Worm (Caenorhabditis elegans) whole organism, young adult: ENCODE measurements around the gene srb-17.

Experiments
- B0035.1 ChIP-seq: sonication (generic microtip); optimal IDR thresholded peaks from 2 replicates; lab custom pipeline; 2016; ENCODE audit warnings: missing genetic modification characterization, mild to moderate bottlenecking, missing compliant biosample characterization, missing genotype, missing genetic modification reagents
- B0336.3 ChIP-seq: fragments of 200-800 bp; sonication (Bioruptor generic); IDR thresholded peaks from 2 replicates; pipeline ENCODE4 v1.3.6; 2022; ENCODE audit warnings: missing genetic modification characterization, missing compliant biosample characterization
- C06A6.2 ChIP-seq: fragments of 200-800 bp; sonication (Bioruptor generic); conservative IDR thresholded peaks from 2 replicates; pipeline ENCODE4 v1.3.6; 2022; ENCODE audit warnings: missing genetic modification characterization, missing compliant biosample characterization
- D2030.7 ChIP-seq: fragments of 200-800 bp; sonication (Bioruptor generic); IDR thresholded peaks from 2 replicates; pipeline ENCODE4 v1.3.6; 2022; ENCODE audit warnings: missing genetic modification reagents, missing genetic modification characterization, missing compliant biosample characterization
- F10E7.11 ChIP-seq: sonication (generic microtip); optimal IDR thresholded peaks from 2 replicates; lab custom pipeline; 2017; ENCODE audit warnings: mild to moderate bottlenecking, missing genetic modification characterization, moderate library complexity, missing compliant biosample characterization
- F33H1.4 ChIP-seq: fragments of 200-800 bp; sonication (Bioruptor generic); IDR thresholded peaks from 2 replicates; pipeline ENCODE4 v1.3.6; 2022; ENCODE audit warnings: missing genetic modification reagents, missing genetic modification characterization, missing compliant biosample characterization
- F37B4.10 ChIP-seq: fragments of 200-800 bp; sonication (Bioruptor generic); IDR thresholded peaks from 2 replicates; pipeline ENCODE4 v1.3.6; 2022; ENCODE audit warnings: missing genetic modification characterization, missing compliant biosample characterization
- F52B5.7 ChIP-seq: sonication (generic microtip); optimal IDR thresholded peaks from 2 replicates; lab custom pipeline; 2016; ENCODE audit warnings: mild to moderate bottlenecking, missing genetic modification characterization, missing compliant biosample characterization
- F55B11.4 ChIP-seq: sonication (generic microtip); optimal IDR thresholded peaks from 2 replicates; lab custom pipeline; 2016; ENCODE audit warnings: missing compliant biosample characterization, missing genetic modification characterization, borderline replicate concordance; ENCODE audit not compliant: insufficient read depth
- F57A8.1 ChIP-seq: fragments of 200-800 bp; sonication (Bioruptor generic); optimal IDR thresholded peaks from 2 replicates; lab custom pipeline; 2018; ENCODE audit warnings: mild to moderate bottlenecking, missing genetic modification characterization, moderate library complexity, missing compliant biosample characterization
- K11D2.4 ChIP-seq: fragments of 200-800 bp; sonication (Bioruptor generic); IDR thresholded peaks from 2 replicates; pipeline ENCODE4 v1.3.6; 2022; ENCODE audit warnings: missing genetic modification reagents, missing genetic modification characterization, missing compliant biosample characterization
- akir-1 ChIP-seq: fragments of 200-800 bp; sonication (Bioruptor generic); optimal IDR thresholded peaks from 2 replicates; lab custom pipeline; 2018; ENCODE audit warnings: mild to moderate bottlenecking, missing genetic modification characterization, moderate library complexity, missing compliant biosample characterization
- attf-3 ChIP-seq: fragments of 200-800 bp; sonication (Bioruptor generic); conservative IDR thresholded peaks from 2 replicates; pipeline ENCODE4 v1.3.6; 2022; ENCODE audit warnings: missing genetic modification reagents, missing genetic modification characterization, missing compliant biosample characterization
- bed-1 ChIP-seq: fragments of 200-800 bp; sonication (Bioruptor generic); IDR thresholded peaks from 2 replicates; pipeline ENCODE4 v1.3.6; 2022; ENCODE audit warnings: missing genetic modification reagents, missing genetic modification characterization, missing compliant biosample characterization
- cebp-1 ChIP-seq, 2 experiments: fragments of 200-800 bp in 1 of 2; sonication (Bioruptor generic) in 1 of 2; sonication (generic microtip) in 1 of 2; IDR thresholded peaks in 1 of 2; optimal IDR thresholded peaks in 1 of 2; 2 replicates each; pipeline versions ENCODE4 v1.3.6 to Lab custom; 2017 to 2022; ENCODE audit warnings: missing compliant biosample characterization in 2 of 2, missing genetic modification characterization in 2 of 2, mild to moderate bottlenecking in 1 of 2, missing genetic modification reagents in 1 of 2, moderate library complexity in 1 of 2
- cebp-2 ChIP-seq: fragments of 200-800 bp; sonication (Bioruptor generic); IDR thresholded peaks from 2 replicates; pipeline ENCODE4 v1.3.6; 2022; ENCODE audit warnings: missing genetic modification characterization, missing compliant biosample characterization
- ceh-27 ChIP-seq: fragments of 200-800 bp; sonication (Bioruptor generic); optimal IDR thresholded peaks from 2 replicates; lab custom pipeline; 2018; ENCODE audit warnings: mild to moderate bottlenecking, missing genetic modification characterization, moderate library complexity, missing compliant biosample characterization
- ceh-40 ChIP-seq: fragments of 200-800 bp; sonication (Bioruptor generic); IDR thresholded peaks from 2 replicates; pipeline ENCODE4 v1.3.6; 2022; ENCODE audit warnings: missing genetic modification characterization, missing compliant biosample characterization
- ceh-58 ChIP-seq: fragments of 200-800 bp; sonication (Bioruptor generic); IDR thresholded peaks from 2 replicates; pipeline ENCODE4 v1.3.6; 2022; ENCODE audit warnings: missing genetic modification characterization, missing compliant biosample characterization
- chd-7 ChIP-seq: sonication (generic microtip); optimal IDR thresholded peaks from 2 replicates; lab custom pipeline; 2016; ENCODE audit warnings: mild to moderate bottlenecking, missing genetic modification characterization, moderate library complexity, missing compliant biosample characterization
- die-1 ChIP-seq: sonication (generic microtip); optimal IDR thresholded peaks from 2 replicates; lab custom pipeline; 2016; ENCODE audit warnings: missing genotype, mild to moderate bottlenecking, missing genetic modification characterization, missing compliant biosample characterization
- dox-1 ChIP-seq: fragments of 200-800 bp; sonication (Bioruptor generic); IDR thresholded peaks from 2 replicates; pipeline ENCODE4 v1.3.6; 2022; ENCODE audit warnings: missing genetic modification reagents, missing genetic modification characterization, missing compliant biosample characterization
- dpff-1 ChIP-seq: sonication (generic microtip); optimal IDR thresholded peaks from 2 replicates; lab custom pipeline; 2017; ENCODE audit warnings: mild to moderate bottlenecking, missing genetic modification characterization, missing compliant biosample characterization
- egl-18 ChIP-seq: fragments of 200-800 bp; sonication (Bioruptor generic); IDR thresholded peaks from 2 replicates; pipeline ENCODE4 v1.3.6; 2022; ENCODE audit warnings: missing genetic modification reagents, missing genetic modification characterization, missing compliant biosample characterization
- ekl-4 ChIP-seq: fragments of 200-800 bp; sonication (Bioruptor generic); IDR thresholded peaks from 2 replicates; pipeline ENCODE4 v1.3.6; 2022; ENCODE audit warnings: missing genetic modification reagents, missing genetic modification characterization, missing compliant biosample characterization
- ets-4 ChIP-seq: fragments of 200-800 bp; sonication (Bioruptor generic); optimal IDR thresholded peaks from 2 replicates; lab custom pipeline; 2018; ENCODE audit warnings: mild to moderate bottlenecking, missing genetic modification characterization, missing compliant biosample characterization
- gei-17 ChIP-seq: fragments of 200-800 bp; sonication (Bioruptor generic); optimal IDR thresholded peaks from 2 replicates; lab custom pipeline; 2018; ENCODE audit warnings: mild to moderate bottlenecking, missing genetic modification characterization, missing compliant biosample characterization
- lin-40 ChIP-seq: sonication (generic microtip); optimal IDR thresholded peaks from 2 replicates; lab custom pipeline; 2016; ENCODE audit warnings: missing genetic modification characterization, mild to moderate bottlenecking, missing compliant biosample characterization, missing genotype, missing genetic modification reagents
- lin-54 ChIP-seq: fragments of 200-800 bp; sonication (Bioruptor generic); optimal IDR thresholded peaks from 2 replicates; lab custom pipeline; 2018; ENCODE audit warnings: mild to moderate bottlenecking, missing genetic modification characterization, missing compliant biosample characterization
- lir-1 ChIP-seq: fragments of 200-800 bp; sonication (Bioruptor generic); conservative IDR thresholded peaks from 2 replicates; pipeline ENCODE4 v1.3.6; 2022; ENCODE audit warnings: missing genetic modification reagents, missing genetic modification characterization, missing compliant biosample characterization
- madf-6 ChIP-seq: fragments of 200-800 bp; sonication (Bioruptor generic); IDR thresholded peaks from 2 replicates; pipeline ENCODE4 v1.3.6; 2022; ENCODE audit warnings: missing genetic modification reagents, missing genetic modification characterization, missing compliant biosample characterization
- mel-28 ChIP-seq: sonication (generic microtip); optimal IDR thresholded peaks from 2 replicates; lab custom pipeline; 2016; ENCODE audit warnings: borderline replicate concordance, mild to moderate bottlenecking, missing genetic modification characterization, missing compliant biosample characterization
- mes-4 ChIP-seq: sonication (generic microtip); optimal IDR thresholded peaks from 2 replicates; lab custom pipeline; 2016; ENCODE audit warnings: missing genotype, missing genetic modification characterization, missing compliant biosample characterization
- nhr-179 ChIP-seq: sonication (generic microtip); optimal IDR thresholded peaks from 2 replicates; lab custom pipeline; 2016; ENCODE audit warnings: mild to moderate bottlenecking, missing genetic modification characterization, missing compliant biosample characterization
- nhr-27 ChIP-seq: fragments of 200-800 bp; sonication (Bioruptor generic); optimal IDR thresholded peaks from 2 replicates; lab custom pipeline; 2018; ENCODE audit warnings: mild to moderate bottlenecking, missing genetic modification characterization, moderate library complexity, missing compliant biosample characterization
- nhr-80 ChIP-seq: sonication (generic microtip); optimal IDR thresholded peaks from 2 replicates; lab custom pipeline; 2016; ENCODE audit warnings: missing genetic modification characterization, missing compliant biosample characterization
- pha-4 ChIP-seq: fragments of 150-350 bp; sonication (generic microtip); optimal IDR thresholded peaks from 2 replicates; lab custom pipeline; 2014; ENCODE audit warnings: missing biosample characterization, missing genetic modification reagents, missing genetic modification characterization
- snpc-3.4 ChIP-seq: sonication (generic microtip); optimal IDR thresholded peaks from 2 replicates; lab custom pipeline; 2017; ENCODE audit warnings: missing genetic modification characterization, mild to moderate bottlenecking, missing compliant biosample characterization, antibody characterized with exemption, moderate library complexity, missing genotype, missing genetic modification reagents
- tbx-9 ChIP-seq: sonication (generic microtip); optimal IDR thresholded peaks from 2 replicates; lab custom pipeline; 2016; ENCODE audit warnings: borderline replicate concordance, missing genetic modification characterization, inconsistent platforms, missing compliant biosample characterization
- unc-130 ChIP-seq: sonication (generic microtip); optimal IDR thresholded peaks from 2 replicates; lab custom pipeline; 2016; ENCODE audit warnings: missing genetic modification reagents, missing genetic modification characterization, missing compliant biosample characterization
- ztf-22 ChIP-seq: fragments of 200-800 bp; sonication (Bioruptor generic); optimal IDR thresholded peaks from 2 replicates; lab custom pipeline; 2018; ENCODE audit warnings: mild to moderate bottlenecking, missing genetic modification characterization, moderate library complexity, missing compliant biosample characterization
- ztf-26 ChIP-seq: sonication (generic microtip); optimal IDR thresholded peaks from 2 replicates; lab custom pipeline; 2017; ENCODE audit warnings: missing genetic modification characterization, missing compliant biosample characterization
- ztf-28 ChIP-seq: fragments of 200-800 bp; sonication (Bioruptor generic); IDR thresholded peaks from 2 replicates; pipeline ENCODE4 v1.3.6; 2022; ENCODE audit warnings: missing genetic modification reagents, missing genetic modification characterization, missing compliant biosample characterization

Gene srb-17

DNA sequence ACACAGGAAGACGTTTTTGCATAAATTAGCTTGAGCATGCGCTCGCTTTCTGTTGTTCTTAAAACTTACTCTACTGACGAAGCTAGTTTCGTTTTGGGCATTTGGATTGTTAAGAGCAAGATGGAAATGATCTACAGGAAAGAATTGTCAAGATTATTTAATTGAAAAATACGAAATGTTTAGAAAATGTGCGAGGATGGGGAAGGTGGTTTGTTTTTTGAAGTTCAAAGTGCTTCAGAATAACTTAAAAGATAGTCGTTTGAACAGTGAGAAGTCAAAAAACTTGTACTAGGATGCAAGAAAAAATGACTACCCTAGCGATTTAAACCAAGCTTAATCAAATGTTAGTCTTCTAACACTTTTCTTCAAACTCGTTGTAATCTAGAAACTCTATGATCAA lies at the start of gene srb-17:
Gene srb-17, minus strand, starts transcription at position 101 of the 400 bp plus-strand sequence.
- TF ChIP-seq bed-1 (GFP tag; lab: Robert Waterston, UW) = no peak
- TF ChIP-seq nhr-179 = no peak
- no peak for TF ChIP-seq ekl-4 (GFP tag; lab: Robert Waterston, UW)
- TF ChIP-seq attf-3 (GFP tag; lab: Robert Waterston, UW) = no peak
- no peak for TF ChIP-seq chd-7 (tag; lab: Kevin White, UChicago)
- TF ChIP-seq ztf-28 (GFP tag; lab: Robert Waterston, UW) = no peak
- no peak for TF ChIP-seq snpc-3.4
- TF ChIP-seq F52B5.7 (tag; lab: Kevin White, UChicago) = no peak
- TF ChIP-seq dpff-1 (tag; lab: Kevin White, UChicago) = no peak
- TF ChIP-seq F33H1.4 (GFP tag; lab: Robert Waterston, UW) = no peak
- no peak for TF ChIP-seq unc-130 (GFP tag; lab: Kevin White, UChicago)
- no peak for TF ChIP-seq F10E7.11
- TF ChIP-seq F57A8.1 = no peak
- no peak for TF ChIP-seq F37B4.10 (GFP tag; lab: Robert Waterston, UW)
- TF ChIP-seq ztf-26 (tag; lab: Kevin White, UChicago) = no peak
- no peak for TF ChIP-seq lir-1 (GFP tag; lab: Robert Waterston, UW)
- no peak for TF ChIP-seq pha-4 (tag; lab: Kevin White, UChicago)
- no peak for TF ChIP-seq mes-4 (tag; lab: Kevin White, UChicago)
- TF ChIP-seq ceh-58 (GFP tag; lab: Robert Waterston, UW) = no peak
- TF ChIP-seq, all 124 proteins: peak for 0

DNA sequence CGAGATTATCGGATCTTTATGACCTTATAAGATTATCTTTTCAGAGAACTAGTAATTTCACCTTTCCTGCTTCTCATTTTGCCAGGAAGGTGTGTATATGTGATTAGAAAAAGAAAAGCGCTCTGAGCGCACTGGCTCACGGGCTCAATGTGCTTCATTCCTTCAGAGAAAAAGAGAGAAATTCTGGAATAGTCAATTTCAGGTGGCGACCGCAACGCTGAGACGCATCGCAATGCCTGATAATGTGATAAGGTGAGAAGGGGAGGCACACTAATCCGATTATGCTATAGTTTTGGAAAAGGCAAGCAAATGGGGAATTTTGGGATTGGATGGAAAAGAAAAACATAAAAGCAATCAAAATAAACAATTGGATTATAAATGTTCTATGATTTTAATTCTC lies 49.0 kb upstream of the srb-17 start:
- TF ChIP-seq cebp-2 (GFP tag; lab: Robert Waterston, UW) (0 out of 2 replicates have a peak, but pooled peaks have one; percentile 60), ets-4 (GFP tag; lab: Kevin White, UChicago) (no peak)

DNA sequence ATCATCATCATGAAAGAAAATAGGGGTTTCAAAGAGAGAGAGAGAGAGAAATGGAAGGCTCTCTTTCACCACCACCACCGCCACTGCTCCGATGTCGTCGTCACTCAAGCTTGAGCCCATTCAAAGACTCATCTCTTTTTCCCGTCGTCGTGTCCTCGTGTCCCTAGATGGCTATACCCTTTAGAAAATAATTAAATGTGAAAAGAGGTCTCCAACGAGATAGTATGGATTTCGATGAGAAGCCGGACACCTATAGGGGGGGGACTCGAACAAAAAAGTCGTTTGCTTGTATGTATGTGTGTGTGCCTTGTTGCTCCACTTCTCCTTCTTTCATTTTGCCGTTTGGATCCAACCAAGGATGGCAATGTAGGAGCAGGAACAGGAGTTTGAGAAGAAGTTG lies 48.0 kb upstream of the srb-17 start:
- TF ChIP-seq ztf-22 (GFP tag; lab: Kevin White, UChicago) (no peak), nhr-27 (tag; lab: Kevin White, UChicago) (no peak), ceh-27 (GFP tag; lab: Kevin White, UChicago) (no peak), die-1 (tag; lab: Kevin White, UChicago) (no peak), F55B11.4 (tag; lab: Kevin White, UChicago) (no peak)

DNA sequence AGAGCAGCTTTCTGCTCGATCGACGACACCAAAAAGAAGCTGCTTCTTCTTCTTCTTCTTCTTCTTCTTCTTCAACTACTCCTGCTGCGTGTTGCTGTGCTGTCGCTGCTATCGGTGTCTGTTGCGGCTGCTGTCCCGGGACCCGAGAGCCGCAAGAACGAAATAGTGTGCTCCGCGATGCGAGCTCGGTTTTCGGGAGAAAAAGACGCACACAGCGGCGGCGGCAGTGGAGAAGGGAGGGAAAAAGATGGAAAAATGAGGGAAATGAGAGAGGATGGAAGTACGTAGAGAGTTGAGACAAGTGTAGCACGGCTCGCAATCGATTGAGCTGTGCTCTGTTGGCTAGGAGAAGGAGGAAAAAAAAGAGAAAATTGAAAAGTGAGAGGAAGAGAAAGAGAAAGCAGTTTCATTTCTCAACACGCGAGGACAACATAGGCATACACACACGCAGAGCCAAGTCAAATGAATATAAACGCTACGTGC lies 46.8 kb upstream of the srb-17 start:
- TF ChIP-seq K11D2.4 (GFP tag; lab: Robert Waterston, UW) (no peak), F37B4.10 (GFP tag; lab: Robert Waterston, UW) (no peak), akir-1 (GFP tag; lab: Kevin White, UChicago) (no peak), chd-7 (tag; lab: Kevin White, UChicago) (peak; percentile 24), B0336.3 (GFP tag; lab: Robert Waterston, UW) (peak; percentile 25; the same call in 1 of the 2 replicates), mel-28 (no peak), die-1 (tag; lab: Kevin White, UChicago) (no peak), madf-6 (GFP tag; lab: Robert Waterston, UW) (no peak), dox-1 (GFP tag; lab: Robert Waterston, UW) (peak; percentile 68), nhr-27 (tag; lab: Kevin White, UChicago) (no peak), cebp-1 (GFP tag; IDR thresholded peaks at IDR 0.05; lab: Robert Waterston, UW) (no peak; the same call in 1 of the 2 replicates), cebp-1 (tag; optimal IDR thresholded peaks at IDR 0.05; lab: Kevin White, UChicago) (peak; percentile 71), D2030.7 (GFP tag; lab: Robert Waterston, UW) (no peak), gei-17 (no peak), lin-54 (GFP tag; lab: Kevin White, UChicago) (peak; percentile 17), lin-40 (tag; lab: Kevin White, UChicago) (peak; percentile 29), nhr-80 (tag; lab: Kevin White, UChicago) (peak; percentile 24), dpff-1 (tag; lab: Kevin White, UChicago) (no peak), ceh-40 (no peak), F52B5.7 (tag; lab: Kevin White, UChicago) (no peak), B0035.1 (tag; lab: Kevin White, UChicago) (no peak), tbx-9 (no peak), C06A6.2 (GFP tag; lab: Robert Waterston, UW) (no peak), snpc-3.4 (no peak), egl-18 (0 out of 2 replicates have a peak, but pooled peaks have one; percentile 2)
